Fruit fly (Drosophila melanogaster) Kc167 (cell line): ENCODE measurements around the gene Pex5.

Experiments used
- Myc ChIP-seq: fragments of >200 bp; optimal IDR thresholded peaks from 2 replicates; lab custom pipeline; 2017; ENCODE audit warnings: missing external identifiers
- Sin3A ChIP-seq: fragments of >200 bp; optimal IDR thresholded peaks from 2 replicates; lab custom pipeline; 2018; ENCODE audit warnings: missing external identifiers
- h ChIP-seq: fragments of >200 bp; optimal IDR thresholded peaks from 3 replicates; lab custom pipeline; 2018; ENCODE audit warnings: missing external identifiers
- insv ChIP-seq: fragments of >200 bp; optimal IDR thresholded peaks from 3 replicates; lab custom pipeline; 2018; ENCODE audit warnings: missing external identifiers
- psq ChIP-seq: fragments of >200 bp; optimal IDR thresholded peaks from 2 replicates; lab custom pipeline; 2017; ENCODE audit warnings: missing external identifiers
- ttk ChIP-seq: sonication (Bioruptor generic); optimal IDR thresholded peaks from 2 replicates; lab custom pipeline; 2017; ENCODE audit warnings: missing external identifiers

Gene Pex5

DNA sequence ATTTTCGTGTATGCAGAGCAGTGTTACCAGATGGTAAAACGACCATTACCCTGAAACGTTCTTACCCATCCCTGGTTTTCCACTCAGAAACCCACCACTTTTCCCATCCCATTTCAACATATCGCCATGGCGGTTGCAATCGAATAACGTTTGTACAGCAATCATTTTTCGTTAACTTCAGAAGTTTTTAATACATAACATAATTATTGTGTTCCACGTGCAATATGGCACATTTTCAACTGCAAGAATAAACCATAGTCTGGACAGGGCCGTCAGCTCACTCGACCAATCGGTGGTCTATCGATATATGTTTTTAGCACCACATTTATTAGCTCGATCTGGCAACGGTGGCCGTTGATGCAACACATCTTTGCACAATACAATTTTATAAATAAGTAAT, 21.1 kb upstream of the Pex5 start, which contains the start of the genes trr and mRpL16:
trr (minus strand) TSS at position 25 of the 400 bp plus-strand sequence.
mRpL16 (plus strand) TSS at position 331 of the 400 bp plus-strand sequence.
- TF ChIP-seq ttk (lab: Kevin White, UChicago) (no peak), h (lab: Kevin White, UChicago) (no peak), Myc (no peak), Sin3A (lab: Kevin White, UChicago) (no peak), insv (lab: Kevin White, UChicago) (no peak), psq (lab: Kevin White, UChicago) (no peak)

- TF ChIP-seq psq (lab: Kevin White, UChicago) (no peak), h (lab: Kevin White, UChicago) (no peak), insv (lab: Kevin White, UChicago) (no peak), Myc (no peak), ttk (lab: Kevin White, UChicago) (no peak), Sin3A (lab: Kevin White, UChicago) (no peak)
These were observed 11.9 kb upstream of the Pex5 start for dm6 chrX:1880779-1881178.

dm6 chrX:1880139-1880556, 11.3 kb upstream of the Pex5 start, which contains the start of gene Coa8:
Coa8 (plus strand) TSS chrX:1880282.
- TF ChIP-seq Myc (no peak), psq (lab: Kevin White, UChicago) (no peak), h (lab: Kevin White, UChicago) (no peak), insv (lab: Kevin White, UChicago) (no peak), ttk (lab: Kevin White, UChicago) (no peak), Sin3A (lab: Kevin White, UChicago) (no peak)

dm6 chrX:1879606-1880110, 10.8 kb upstream of the Pex5 start, which contains the start of gene CG14818:
CG14818 (minus strand) TSS chrX:1879774.
- TF ChIP-seq Myc (no peak), psq (lab: Kevin White, UChicago) (no peak), h (lab: Kevin White, UChicago) (no peak), insv (lab: Kevin White, UChicago) (no peak), Sin3A (lab: Kevin White, UChicago) (no peak), ttk (lab: Kevin White, UChicago) (no peak)

DNA sequence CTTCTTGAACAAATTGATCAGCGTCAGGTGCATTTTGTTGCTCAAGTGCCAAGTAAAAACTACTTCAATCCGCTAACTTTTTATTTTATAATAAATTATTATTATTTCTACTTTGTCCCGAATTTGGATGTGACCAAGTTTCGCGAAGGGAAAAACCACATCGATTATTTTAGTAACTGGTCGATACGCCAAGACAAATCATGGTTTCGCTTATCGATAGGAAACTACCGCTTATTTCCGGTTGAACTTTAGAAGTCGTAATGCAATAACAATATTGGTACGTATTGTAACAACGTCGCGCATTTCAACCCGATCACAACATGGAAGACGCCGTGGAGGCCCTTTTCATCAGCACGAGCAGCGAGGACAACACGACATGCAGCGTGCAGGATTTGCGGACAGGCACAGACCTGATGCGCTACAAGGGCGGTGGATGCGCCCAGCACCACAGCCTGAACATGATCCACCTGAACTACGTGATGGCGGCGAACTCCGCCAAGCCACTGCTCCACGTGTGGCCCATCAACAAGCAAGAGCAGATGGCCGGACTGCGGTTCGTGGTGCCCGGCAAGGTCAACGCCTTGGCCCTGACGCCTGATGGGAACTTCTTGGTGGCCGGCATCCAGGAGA, 8.4 kb upstream of the Pex5 start, which contains the start of the genes CG14817 and CG14805:
CG14817 (minus strand) TSS at position 164 of the 630 bp plus-strand sequence.
CG14805 (plus strand) TSS at position 211 of the 630 bp plus-strand sequence.
- TF ChIP-seq insv (lab: Kevin White, UChicago) (no peak), ttk (lab: Kevin White, UChicago) (no peak), Sin3A (lab: Kevin White, UChicago) (no peak), psq (lab: Kevin White, UChicago) (no peak), h (lab: Kevin White, UChicago) (no peak), Myc (no peak)

DNA sequence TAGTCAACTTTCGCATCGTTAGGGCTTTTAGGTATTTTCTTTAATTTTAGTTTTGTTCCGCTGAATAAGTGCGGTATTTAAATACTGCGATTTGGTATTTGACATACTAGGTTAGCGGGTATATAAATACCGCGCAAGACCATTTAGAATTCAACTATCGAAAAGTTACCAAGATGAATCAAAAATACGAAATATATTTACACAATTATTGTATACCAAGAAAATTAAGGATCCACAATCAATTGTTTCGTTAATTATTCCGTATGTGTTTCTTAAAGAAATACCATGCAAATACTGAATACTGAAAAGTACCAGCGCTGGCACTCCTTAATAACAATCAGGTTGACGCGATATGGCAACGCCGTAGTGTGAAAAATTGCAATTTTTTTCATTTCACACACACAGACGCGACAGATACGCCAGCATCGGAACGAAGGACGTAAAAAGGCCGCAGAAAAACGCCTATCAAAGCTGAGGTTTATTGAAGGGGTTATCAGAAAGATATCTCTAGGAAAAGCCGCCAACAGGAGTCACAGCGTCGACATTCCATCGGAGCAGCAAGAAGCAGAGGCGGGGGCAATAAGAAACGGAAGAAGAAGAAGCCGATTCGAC, 4.8 kb upstream of the Pex5 start, which contains the start of the genes Pgam5 and Vps26:
Pgam5 (minus strand) TSS at position 51 of the 612 bp plus-strand sequence.
Vps26 (plus strand) TSS at position 339 of the 612 bp plus-strand sequence.
- TF ChIP-seq insv (lab: Kevin White, UChicago) (no peak), Myc (no peak), Sin3A (lab: Kevin White, UChicago) (no peak), psq (lab: Kevin White, UChicago) (no peak), ttk (lab: Kevin White, UChicago) (no peak), h (lab: Kevin White, UChicago) (no peak)

- TF ChIP-seq psq (lab: Kevin White, UChicago), result no peak
These were observed 3.2 kb downstream of the Pex5 start, which contains the start of the genes Gcna and MED18 for dm6 chrX:1865673-1866072. Gcna (minus strand) TSS chrX:1865835. MED18 (plus strand) TSS chrX:1865909.

DNA sequence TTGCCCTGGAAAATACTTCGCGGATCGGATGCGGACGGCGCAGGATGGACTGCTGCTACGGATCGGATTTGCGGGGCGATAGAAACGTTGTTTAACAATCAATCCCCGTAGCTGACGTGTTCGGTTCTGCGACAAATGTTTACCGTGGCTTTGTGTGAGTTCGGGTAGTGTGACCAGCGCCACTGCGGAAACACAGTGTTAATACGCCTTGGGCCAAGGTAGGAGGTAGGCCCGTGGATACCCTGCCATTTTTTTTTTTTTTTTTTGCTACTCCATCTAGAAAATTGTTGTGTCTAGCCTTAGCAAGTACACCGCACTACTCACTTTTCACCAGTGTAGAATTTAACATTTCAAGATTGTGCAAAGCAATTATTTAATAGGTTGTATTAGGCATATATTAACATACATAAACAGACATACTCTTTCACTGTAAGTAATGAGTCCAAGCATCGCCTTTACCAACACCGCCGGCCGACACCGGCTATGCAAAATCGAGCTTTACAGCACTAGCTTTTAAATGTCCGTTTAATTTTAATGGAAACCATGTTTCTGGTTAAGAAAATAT, 7.2 kb downstream of the Pex5 start, which contains the start of gene deltaCOP:
deltaCOP (minus strand) TSS at position 171 of the 565 bp plus-strand sequence.
- TF ChIP-seq ttk (lab: Kevin White, UChicago) (no peak), psq (lab: Kevin White, UChicago) (no peak), h (lab: Kevin White, UChicago) (no peak), Sin3A (lab: Kevin White, UChicago) (no peak), insv (lab: Kevin White, UChicago) (no peak), Myc (no peak)

dm6 chrX:1858867-1859266, 10.0 kb downstream of the Pex5 start, which contains the start of gene Lamtor5:
Lamtor5 (minus strand) TSS chrX:1858971.
- TF ChIP-seq insv (lab: Kevin White, UChicago) (no peak), Myc (no peak), Sin3A (lab: Kevin White, UChicago) (no peak)

DNA sequence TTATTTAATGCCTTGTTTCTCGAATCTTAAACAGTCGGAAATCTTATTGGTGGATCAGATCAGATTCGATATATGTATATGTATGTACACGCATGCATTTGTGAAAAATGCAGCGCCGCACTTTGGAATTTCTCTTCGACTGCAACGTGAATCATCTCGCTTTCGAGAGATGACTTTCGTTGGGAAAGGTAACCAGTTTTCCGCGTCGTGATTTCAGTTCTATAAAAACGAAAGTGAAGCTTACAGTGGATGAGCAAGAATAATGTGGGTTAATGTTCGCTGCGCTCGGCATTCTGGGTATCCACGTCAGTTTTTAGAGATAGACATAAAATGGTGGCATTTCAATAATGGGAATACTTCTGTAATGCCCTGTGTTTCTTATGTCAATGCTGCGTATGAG, 12.3 kb downstream of the Pex5 start:
- TF ChIP-seq insv (lab: Kevin White, UChicago) (no peak), ttk (lab: Kevin White, UChicago) (no peak), h (lab: Kevin White, UChicago) (no peak), Myc (no peak), Sin3A (lab: Kevin White, UChicago) (no peak), psq (lab: Kevin White, UChicago) (no peak)

- no peak for TF ChIP-seq Myc
- TF ChIP-seq insv (lab: Kevin White, UChicago), result no peak
- TF ChIP-seq Sin3A (lab: Kevin White, UChicago), result no peak
- no peak for TF ChIP-seq ttk (lab: Kevin White, UChicago)
- no peak for TF ChIP-seq h (lab: Kevin White, UChicago)
- TF ChIP-seq psq (lab: Kevin White, UChicago), result no peak
These were observed 14.0 kb downstream of the Pex5 start for dm6 chrX:1854873-1855272.
